Fruit fly (Drosophila melanogaster) whole organism, embryonic: ENCODE results near the gene KdelR.
A peak's percentile ranks its signal among the peaks of the same experiment; 100 is the strongest.

Experiments
- Abd-B ChIP-seq: fragments of 200-800 bp; sonication (Bioruptor generic); optimal IDR thresholded peaks from 2 replicates; lab custom pipeline; 2018; ENCODE audit warnings: missing biosample characterization, mild to moderate bottlenecking, missing genetic modification characterization, moderate library complexity
- Antp ChIP-seq: fragments of 200-800 bp; sonication (Bioruptor generic); optimal IDR thresholded peaks from 3 replicates; lab custom pipeline; 2016; ENCODE audit warnings: missing biosample characterization, missing genetic modification characterization
- Bdp1 ChIP-seq: fragments of 200-800 bp; sonication (Bioruptor generic); optimal IDR thresholded peaks from 3 replicates; lab custom pipeline; 2016; ENCODE audit warnings: missing biosample characterization, missing genetic modification characterization
- CG11247 ChIP-seq: fragments of 200-800 bp; sonication (Bioruptor generic); IDR thresholded peaks from 2 replicates; pipeline ENCODE4 v1.3.6; 2022; ENCODE audit warnings: missing biosample characterization, missing genetic modification characterization
- CG11695 ChIP-seq: fragments of 200-800 bp; sonication (Bioruptor generic); IDR thresholded peaks from 3 replicates; pipeline ENCODE4 v1.3.6; 2022; ENCODE audit warnings: missing biosample characterization, missing genetic modification characterization
- CG12391 ChIP-seq: fragments of 200-800 bp; sonication (Bioruptor generic); optimal IDR thresholded peaks from 3 replicates; lab custom pipeline; 2018; ENCODE audit warnings: missing biosample characterization, mild to moderate bottlenecking, missing genetic modification characterization, moderate library complexity
- CG13894 ChIP-seq: fragments of 200-800 bp; sonication (Bioruptor generic); optimal IDR thresholded peaks from 3 replicates; lab custom pipeline; 2018; ENCODE audit warnings: missing biosample characterization, mild to moderate bottlenecking, missing genetic modification characterization, moderate library complexity
- CG16779 ChIP-seq: fragments of 200-800 bp; sonication (Bioruptor generic); IDR thresholded peaks from 2 replicates; pipeline ENCODE4 v1.3.6; 2022; ENCODE audit warnings: missing biosample characterization, missing genetic modification characterization
- CG16863 ChIP-seq: fragments of 200-800 bp; sonication (Bioruptor generic); optimal IDR thresholded peaks from 3 replicates; lab custom pipeline; 2016; ENCODE audit warnings: missing biosample characterization, missing genetic modification characterization
- CG17186 ChIP-seq: fragments of 200-800 bp; sonication (Bioruptor generic); optimal IDR thresholded peaks from 3 replicates; lab custom pipeline; 2017; ENCODE audit warnings: missing biosample characterization, missing genetic modification reagents, missing genetic modification characterization
- CG17361 ChIP-seq: fragments of 200-800 bp; sonication (Bioruptor generic); IDR thresholded peaks from 3 replicates; pipeline ENCODE4 v1.3.6; 2022; ENCODE audit warnings: missing biosample characterization, missing genetic modification characterization
- CG1832 ChIP-seq: fragments of 200-800 bp; sonication (Bioruptor generic); optimal IDR thresholded peaks from 2 replicates; lab custom pipeline; 2017; ENCODE audit warnings: missing biosample characterization, mild to moderate bottlenecking, missing genetic modification characterization, inconsistent platforms
- CG2712 ChIP-seq: fragments of 200-800 bp; optimal IDR thresholded peaks from 3 replicates; lab custom pipeline; 2019; ENCODE audit warnings: missing biosample characterization, mild to moderate bottlenecking, missing genetic modification characterization, moderate library complexity
- CG4707 ChIP-seq: fragments of 200-800 bp; sonication (Bioruptor generic); optimal IDR thresholded peaks from 2 replicates; lab custom pipeline; 2018; ENCODE audit warnings: missing biosample characterization, mild to moderate bottlenecking, missing genetic modification characterization, moderate library complexity
- CG6175 ChIP-seq: fragments of 200-800 bp; sonication (Bioruptor generic); IDR thresholded peaks from 3 replicates; pipeline ENCODE4 v1.3.6; 2022; ENCODE audit warnings: missing biosample characterization, missing genetic modification characterization
- CG7745 ChIP-seq: fragments of 200-800 bp; sonication (Bioruptor generic); optimal IDR thresholded peaks from 2 replicates; lab custom pipeline; 2018; ENCODE audit warnings: missing biosample characterization, mild to moderate bottlenecking, missing genetic modification characterization, moderate library complexity
- CG7839 ChIP-seq: fragments of 200-800 bp; sonication (Bioruptor generic); optimal IDR thresholded peaks from 3 replicates; lab custom pipeline; 2018; ENCODE audit warnings: missing biosample characterization, mild to moderate bottlenecking, missing genetic modification characterization, moderate library complexity
- CG8478 ChIP-seq: fragments of >200 bp; optimal IDR thresholded peaks from 2 replicates; lab custom pipeline; 2018
- CG8944 ChIP-seq: fragments of 200-800 bp; sonication (Bioruptor generic); optimal IDR thresholded peaks from 3 replicates; lab custom pipeline; 2016; ENCODE audit warnings: missing biosample characterization, missing genetic modification characterization
- CrebB ChIP-seq: fragments of 200-800 bp; sonication (Bioruptor generic); optimal IDR thresholded peaks from 3 replicates; lab custom pipeline; 2018; ENCODE audit warnings: missing biosample characterization, mild to moderate bottlenecking, missing genetic modification characterization
- Dad ChIP-seq: fragments of 200-800 bp; sonication (Bioruptor generic); optimal IDR thresholded peaks from 3 replicates; lab custom pipeline; 2016; ENCODE audit warnings: missing biosample characterization, missing genetic modification characterization
- E2f2 ChIP-seq: fragments of 200-800 bp; sonication (Bioruptor generic); IDR thresholded peaks from 2 replicates; pipeline ENCODE4 v1.3.6; 2022; ENCODE audit warnings: missing biosample characterization, missing genetic modification characterization
- Fer1 ChIP-seq: fragments of 200-800 bp; sonication (Bioruptor generic); optimal IDR thresholded peaks from 2 replicates; lab custom pipeline; 2017; ENCODE audit warnings: missing biosample characterization, mild to moderate bottlenecking, missing genetic modification characterization
- Fer3 ChIP-seq: fragments of 200-800 bp; sonication (Bioruptor generic); optimal IDR thresholded peaks from 2 replicates; lab custom pipeline; 2018; ENCODE audit warnings: missing biosample characterization, mild to moderate bottlenecking, missing genetic modification characterization, moderate library complexity
- HmgZ ChIP-seq: fragments of 200-800 bp; sonication (Bioruptor generic); optimal IDR thresholded peaks from 2 replicates; lab custom pipeline; 2018; ENCODE audit warnings: missing biosample characterization, mild to moderate bottlenecking, missing genetic modification characterization
- Ravus ChIP-seq: fragments of 200-800 bp; sonication (Bioruptor generic); IDR thresholded peaks from 2 replicates; pipeline ENCODE4 v1.3.6; 2022; ENCODE audit warnings: missing biosample characterization, missing genetic modification characterization
- Scr ChIP-seq: fragments of 200-800 bp; sonication (Bioruptor generic); IDR thresholded peaks from 2 replicates; pipeline ENCODE4 v1.3.6; 2022; ENCODE audit warnings: missing biosample characterization, missing genetic modification characterization; ENCODE audit not compliant: partially characterized antibody
- Tbp ChIP-seq: fragments of >200 bp; optimal IDR thresholded peaks from 2 replicates; lab custom pipeline; 2018; ENCODE audit warnings: missing biosample characterization, missing genetic modification characterization
- Xbp1 ChIP-seq: fragments of 200-800 bp; sonication (Bioruptor generic); optimal IDR thresholded peaks from 3 replicates; lab custom pipeline; 2016; ENCODE audit warnings: missing biosample characterization, mild to moderate bottlenecking, missing genetic modification characterization
- ase ChIP-seq: fragments of 200-800 bp; sonication (Bioruptor generic); IDR thresholded peaks from 3 replicates; pipeline ENCODE4 v1.3.6; 2022; ENCODE audit warnings: missing biosample characterization, missing genetic modification characterization
- bcd ChIP-seq: fragments of 200-800 bp; sonication (Bioruptor generic); optimal IDR thresholded peaks from 2 replicates; lab custom pipeline; 2017; ENCODE audit warnings: missing biosample characterization, mild to moderate bottlenecking, missing genetic modification characterization
- cas ChIP-seq: fragments of 200-800 bp; sonication (Bioruptor generic); IDR thresholded peaks from 2 replicates; pipeline ENCODE4 v1.3.6; 2022; ENCODE audit warnings: missing biosample characterization, missing genetic modification characterization
- cwo ChIP-seq: fragments of 200-800 bp; sonication (Bioruptor generic); optimal IDR thresholded peaks from 3 replicates; lab custom pipeline; 2017; ENCODE audit warnings: missing biosample characterization, missing genetic modification characterization, mild to moderate bottlenecking, moderate library complexity, missing genetic modification reagents
- eyg ChIP-seq: fragments of 200-800 bp; sonication (Bioruptor generic); optimal IDR thresholded peaks from 3 replicates; lab custom pipeline; 2016; ENCODE audit warnings: missing biosample characterization, missing genetic modification characterization
- fru ChIP-seq: fragments of >200 bp; optimal IDR thresholded peaks from 2 replicates; lab custom pipeline; 2017
- gem ChIP-seq: fragments of 200-800 bp; sonication (Bioruptor generic); optimal IDR thresholded peaks from 2 replicates; lab custom pipeline; 2019; ENCODE audit warnings: missing biosample characterization, mild to moderate bottlenecking, missing genetic modification characterization, moderate library complexity
- hkb ChIP-seq, 2 experiments: fragments of 200-800 bp in 1 of 2; fragments of >200 bp in 1 of 2; sonication (Bioruptor generic) in 1 of 2; IDR thresholded peaks in 1 of 2; optimal IDR thresholded peaks in 1 of 2; 2 replicates each; pipeline versions ENCODE4 v1.3.6 to Lab custom; 2017 to 2022; ENCODE audit warnings: missing biosample characterization in 1 of 2, missing genetic modification characterization in 1 of 2
- klu ChIP-seq: fragments of 200-800 bp; sonication (Bioruptor generic); IDR thresholded peaks from 2 replicates; pipeline ENCODE4 v1.3.6; 2022; ENCODE audit warnings: missing biosample characterization, missing genetic modification characterization
- lmd ChIP-seq: fragments of 200-800 bp; sonication (Bioruptor generic); IDR thresholded peaks from 2 replicates; pipeline ENCODE4 v1.3.6; 2022; ENCODE audit warnings: missing biosample characterization, missing genetic modification characterization
- odd ChIP-seq: fragments of 200-800 bp; sonication (Bioruptor generic); optimal IDR thresholded peaks from 2 replicates; lab custom pipeline; 2017; ENCODE audit warnings: missing biosample characterization, mild to moderate bottlenecking, missing genetic modification characterization
- pan ChIP-seq, 4 experiments: fragments of >200 bp in 3 of 4; fragments of 200-800 bp in 1 of 4; sonication (Bioruptor generic) in 1 of 4; optimal IDR thresholded peaks in 3 of 4; IDR thresholded peaks in 1 of 4; 2 replicates each; pipeline versions ENCODE4 v1.3.6 to Lab custom; 2017 to 2022; ENCODE audit warnings: missing biosample characterization in 2 of 4, missing genetic modification characterization in 2 of 4, mixed read lengths in 1 of 4
- psq ChIP-seq: fragments of 200-800 bp; sonication (Bioruptor generic); optimal IDR thresholded peaks from 2 replicates; lab custom pipeline; 2017; ENCODE audit warnings: missing biosample characterization, missing genetic modification characterization
- scrt ChIP-seq: fragments of 200-800 bp; sonication (Bioruptor generic); optimal IDR thresholded peaks from 2 replicates; lab custom pipeline; 2018; ENCODE audit warnings: missing biosample characterization, mild to moderate bottlenecking, missing genetic modification characterization, moderate library complexity
- sens ChIP-seq: fragments of 200-800 bp; sonication (Bioruptor generic); peaks from one replicate; lab custom pipeline; 2016; ENCODE audit warnings: missing biosample characterization, missing genetic modification characterization
- shn ChIP-seq: fragments of 200-800 bp; sonication (Bioruptor generic); optimal IDR thresholded peaks from 3 replicates; lab custom pipeline; 2016; ENCODE audit warnings: missing biosample characterization, missing genetic modification characterization
- sim ChIP-seq: fragments of 200-800 bp; sonication (Bioruptor generic); IDR thresholded peaks from 2 replicates; pipeline ENCODE4 v1.3.6; 2022; ENCODE audit warnings: missing biosample characterization, missing genetic modification characterization
- sr ChIP-seq: fragments of 200-800 bp; sonication (Bioruptor generic); IDR thresholded peaks from 3 replicates; pipeline ENCODE4 v1.3.6; 2022; ENCODE audit warnings: missing biosample characterization, missing genetic modification characterization
- vnd ChIP-seq: fragments of 200-800 bp; sonication (Bioruptor generic); IDR thresholded peaks from 3 replicates; pipeline ENCODE4 v1.3.6; 2022; ENCODE audit warnings: missing biosample characterization, missing genetic modification characterization; ENCODE audit not compliant: partially characterized antibody
- zen2 ChIP-seq: fragments of 200-800 bp; sonication (Bioruptor generic); IDR thresholded peaks from 3 replicates; pipeline ENCODE4 v1.3.6; 2022; ENCODE audit warnings: missing biosample characterization, missing genetic modification characterization; ENCODE audit not compliant: partially characterized antibody
- zfh1 ChIP-seq: fragments of 200-800 bp; sonication (Bioruptor generic); IDR thresholded peaks from 3 replicates; pipeline ENCODE4 v1.3.6; 2022; ENCODE audit warnings: missing biosample characterization, missing genetic modification characterization

The KdelR gene

dm6 chr2L:10408122-10408576, 18.5 kb upstream of the KdelR start, which contains the start of the genes Ip259 and RpS27A (continued):
- TF ChIP-seq Xbp1 (GFP tag; lab: Kevin White, UChicago): peak; percentile 75
- TF ChIP-seq Scr: no peak
- peak; percentile 77 for TF ChIP-seq CG7839 (tag; lab: Kevin White, UChicago)
- no peak for TF ChIP-seq hkb (optimal IDR thresholded peaks at IDR 0.05; lab: Kevin White, UChicago)
- peak; percentile 68 for TF ChIP-seq hkb (GFP tag; IDR thresholded peaks at IDR 0.05; lab: Robert Waterston, UW)
- peak; percentile 70 for TF ChIP-seq shn
- TF ChIP-seq fru: no peak
- TF ChIP-seq bcd (GFP tag; lab: Kevin White, UChicago): peak; percentile 89
- TF ChIP-seq CG16779 (GFP tag; lab: Robert Waterston, UW): peak; percentile 80
- TF ChIP-seq CG4707 (GFP tag; lab: Kevin White, UChicago): peak; percentile 79
- TF ChIP-seq HmgZ (tag; lab: Kevin White, UChicago): peak; percentile 71
- TF ChIP-seq CG17186: peak; percentile 41
- no peak for TF ChIP-seq Abd-B (GFP tag; lab: Kevin White, UChicago)
- no peak for TF ChIP-seq Tbp (GFP tag; lab: Kevin White, UChicago)
- TF ChIP-seq CrebB (tag; lab: Kevin White, UChicago): peak; percentile 73
- no peak for TF ChIP-seq CG6175 (GFP tag; lab: Robert Waterston, UW)
- peak; percentile 27; the same call in 1 of the 2 replicates for TF ChIP-seq E2f2 (GFP tag; lab: Robert Waterston, UW)
- TF ChIP-seq CG13894 (tag; lab: Kevin White, UChicago): no peak
- peak; percentile 65; the same call in 2 of the 3 replicates for TF ChIP-seq ase (GFP tag; lab: Robert Waterston, UW)
- no peak for TF ChIP-seq Ravus (GFP tag; lab: Robert Waterston, UW)
- TF ChIP-seq CG1832 (GFP tag; lab: Kevin White, UChicago): no peak
- TF ChIP-seq CG11695: peak; percentile 57; the same call in 2 of the 3 replicates
- TF ChIP-seq sim (GFP tag; lab: Robert Waterston, UW): peak; percentile 64; the same call in 1 of the 2 replicates
- TF ChIP-seq CG2712: peak; percentile 79
- TF ChIP-seq CG8478 (lab: Kevin White, UChicago): no peak
- peak; percentile 41 for TF ChIP-seq eyg
- TF ChIP-seq Dad (GFP tag; lab: Kevin White, UChicago): peak; percentile 65
- TF ChIP-seq CG11247: peak; percentile 68
- TF ChIP-seq Fer3: peak; percentile 85
- no peak for TF ChIP-seq cwo
- peak; percentile 68 for TF ChIP-seq CG12391 (tag; lab: Kevin White, UChicago)
- TF ChIP-seq scrt: peak; percentile 74
- peak; percentile 57 for TF ChIP-seq lmd
- peak; percentile 61 for TF ChIP-seq Antp
- peak; percentile 75; the same call in 2 of the 3 replicates for TF ChIP-seq CG17361 (GFP tag; lab: Robert Waterston, UW)
- no peak for TF ChIP-seq zen2 (GFP tag; lab: Robert Waterston, UW)
- TF ChIP-seq odd (GFP tag; lab: Kevin White, UChicago): peak; percentile 65
- TF ChIP-seq sr: no peak; the same call in 1 of the 3 replicates
- no peak for TF ChIP-seq CG7745 (tag; lab: Kevin White, UChicago)
- TF ChIP-seq zfh1 (GFP tag; lab: Robert Waterston, UW): peak; percentile 90
- TF ChIP-seq klu (GFP tag; lab: Robert Waterston, UW): no peak
- peak; percentile 70 for TF ChIP-seq Fer1 (GFP tag; lab: Kevin White, UChicago)
- peak; percentile 74 for TF ChIP-seq sens
- TF ChIP-seq CG8944: no peak
- TF ChIP-seq vnd (GFP tag; lab: Robert Waterston, UW): no peak
- TF ChIP-seq CG16863 (GFP tag; lab: Kevin White, UChicago): peak; percentile 47
- TF ChIP-seq pan (optimal IDR thresholded peaks at IDR 0.05; lab: Kevin White, UChicago): no peak
- peak in 1 of 2 experiments; percentile 77 for TF ChIP-seq pan (GFP tag; optimal IDR thresholded peaks at IDR 0.05 in 1 of 2, IDR thresholded peaks at IDR 0.05 in 1 of 2)
- 0 out of 2 replicates have a peak, but pooled peaks have one; percentile 35 for TF ChIP-seq cas
- TF ChIP-seq psq (GFP tag; lab: Kevin White, UChicago): peak; percentile 27
- TF ChIP-seq Bdp1: no peak
- TF ChIP-seq gem (tag; lab: Kevin White, UChicago): no peak
